Fruit fly (Drosophila melanogaster): ENCODE data around the gene CG3961.

The CG3961 gene

dm6 chr3L:18898770-18899278 is 8.5 kb upstream of the CG3961 start, which contains the start of gene RpL26 (continued):
- TF ChIP-seq wdn (GFP tag; IDR thresholded peaks at IDR 0.05) (no peak), E2f1 (GFP tag; IDR thresholded peaks at IDR 0.05) (peak; percentile 62), Awh (GFP tag; IDR thresholded peaks at IDR 0.05) (no peak), CG17912 (GFP tag; optimal IDR thresholded peaks at IDR 0.05) (peak; percentile 55), CG17385 (GFP tag; optimal IDR thresholded peaks at IDR 0.05) (peak; percentile 74), CG8765 (GFP tag; IDR thresholded peaks at IDR 0.05) (peak; percentile 67; the same call in 1 of the 2 replicates), CG17829 (tag; optimal IDR thresholded peaks at IDR 0.05) (peak; percentile 76), HHEX (GFP tag; optimal IDR thresholded peaks at IDR 0.05) (peak; percentile 53), CG7271 (tag; optimal IDR thresholded peaks at IDR 0.05) (peak; percentile 15), Antp (GFP tag; optimal IDR thresholded peaks at IDR 0.05) (peak; percentile 75), CG8478 (optimal IDR thresholded peaks at IDR 0.05) (no peak), CG31388 (GFP tag; optimal IDR thresholded peaks at IDR 0.05) (no peak), ken (GFP tag; IDR thresholded peaks at IDR 0.05) (0 out of 3 replicates have a peak, but pooled peaks have one; percentile 57), jigr1 (GFP tag; IDR thresholded peaks at IDR 0.05) (no peak), CG13287 (GFP tag; IDR thresholded peaks at IDR 0.05; ENCODE audit: partially characterized antibody) (peak; percentile 93), run (tag; optimal IDR thresholded peaks at IDR 0.05) (no peak), CG32767 (GFP tag; IDR thresholded peaks at IDR 0.05) (peak; percentile 22; the same call in 1 of the 2 replicates), tna (GFP tag; IDR thresholded peaks at IDR 0.05; ENCODE audit: partially characterized antibody) (peak; percentile 85), CG12219 (GFP tag; optimal IDR thresholded peaks at IDR 0.05) (no peak), mirr (GFP tag; optimal IDR thresholded peaks at IDR 0.05) (no peak), CG14014 (GFP tag; IDR thresholded peaks at IDR 0.05) (peak; percentile 46; the same call in 1 of the 2 replicates), cas (GFP tag; IDR thresholded peaks at IDR 0.05) (no peak), ATbp (GFP tag; optimal IDR thresholded peaks at IDR 0.05) (no peak), CG12299 (tag; optimal IDR thresholded peaks at IDR 0.05) (peak; percentile 71), D19B (GFP tag; optimal IDR thresholded peaks at IDR 0.05) (peak; percentile 46), Chrac-16 (GFP tag; optimal IDR thresholded peaks at IDR 0.05) (peak; percentile 79), bab2 (GFP tag; optimal IDR thresholded peaks at IDR 0.05) (peak; percentile 87), h (optimal IDR thresholded peaks at IDR 0.05) (no peak), Dad (GFP tag; optimal IDR thresholded peaks at IDR 0.05) (peak; percentile 72), Meics (GFP tag; optimal IDR thresholded peaks at IDR 0.05) (peak; percentile 68), CG11456 (GFP tag; IDR thresholded peaks at IDR 0.05) (no peak), NFAT (GFP tag; IDR thresholded peaks at IDR 0.05) (peak; percentile 76), hkb (optimal IDR thresholded peaks at IDR 0.05) (peak; percentile 78), hkb (GFP tag; IDR thresholded peaks at IDR 0.05) (peak; percentile 23; the same call in 1 of the 2 replicates), CG9609 (GFP tag; optimal IDR thresholded peaks at IDR 0.05) (peak; percentile 87), gsb (GFP tag; IDR thresholded peaks at IDR 0.05) (no peak), ham (GFP tag; IDR thresholded peaks at IDR 0.05) (no peak), chinmo (GFP tag; IDR thresholded peaks at IDR 0.05; ENCODE audit: partially characterized antibody) (peak; percentile 89), CG7928 (GFP tag; optimal IDR thresholded peaks at IDR 0.05) (peak; percentile 36), lab (GFP tag; optimal IDR thresholded peaks at IDR 0.05) (no peak), Dbx (GFP tag; IDR thresholded peaks at IDR 0.05) (peak; percentile 88), MBD-R2 (GFP tag; IDR thresholded peaks at IDR 0.05) (peak; percentile 56), emc (GFP tag; optimal IDR thresholded peaks at IDR 0.05) (peak; percentile 72), Ptx1 (GFP tag; IDR thresholded peaks at IDR 0.05) (peak; percentile 80), Tbp (GFP tag; optimal IDR thresholded peaks at IDR 0.05) (no peak), tgo (GFP tag; IDR thresholded peaks at IDR 0.05) (no peak; the same call in 2 of the 3 replicates), insv (GFP tag; optimal IDR thresholded peaks at IDR 0.05) (peak; percentile 94 to 99), gfzf (GFP tag; optimal IDR thresholded peaks at IDR 0.05) (peak; percentile 40), trh (GFP tag; optimal IDR thresholded peaks at IDR 0.05) (peak; percentile 54), CG3726 (GFP tag; IDR thresholded peaks at IDR 0.05) (0 out of 3 replicates have a peak, but pooled peaks have one; percentile 5), CG4404 (GFP tag; IDR thresholded peaks at IDR 0.05) (peak; percentile 83), jing (GFP tag; optimal IDR thresholded peaks at IDR 0.05) (no peak)

All from whole organism, embryonic.